Fruit fly (Drosophila melanogaster) S2 (cell line): ENCODE results near the gene CG2201.

Experiments used
- CG8478 ChIP-seq: fragments of >200 bp; optimal IDR thresholded peaks from 2 replicates; lab custom pipeline; 2018
- CTCF ChIP-seq, 2 experiments: fragments of >200 bp; optimal IDR thresholded peaks; 2 replicates each; lab custom pipeline; 2018

Gene CG2201

dm6 chr2L:21622062-21622589 is 1.8 kb downstream of the CG2201 start:
- TF ChIP-seq CG8478 (lab: Kevin White, UChicago) (no peak), CTCF (optimal IDR thresholded peaks at IDR 0.05; lab: Kevin White, UChicago) (no peak)

DNA sequence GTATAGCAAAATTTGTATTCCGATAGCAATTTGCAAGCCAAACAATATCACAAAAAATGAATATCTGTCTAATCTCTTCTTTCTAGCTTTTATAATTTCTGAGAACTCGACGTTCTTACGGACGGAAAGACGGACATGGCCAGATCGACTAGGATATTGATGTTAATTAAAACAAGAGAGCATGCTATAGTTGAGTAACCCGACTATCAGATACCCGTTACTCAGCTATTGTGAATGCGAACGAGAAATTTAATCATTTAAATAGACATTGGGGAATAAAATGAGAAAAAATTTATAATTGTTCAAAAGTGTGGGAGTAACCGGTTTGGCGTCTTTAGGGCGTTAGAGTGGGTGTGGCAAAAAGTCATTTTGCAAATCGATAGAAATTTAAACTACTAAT is 3.4 kb downstream of the CG2201 start:
- no peak for TF ChIP-seq CG8478 (lab: Kevin White, UChicago)
- no peak for TF ChIP-seq CTCF (optimal IDR thresholded peaks at IDR 0.05; lab: Kevin White, UChicago)

DNA sequence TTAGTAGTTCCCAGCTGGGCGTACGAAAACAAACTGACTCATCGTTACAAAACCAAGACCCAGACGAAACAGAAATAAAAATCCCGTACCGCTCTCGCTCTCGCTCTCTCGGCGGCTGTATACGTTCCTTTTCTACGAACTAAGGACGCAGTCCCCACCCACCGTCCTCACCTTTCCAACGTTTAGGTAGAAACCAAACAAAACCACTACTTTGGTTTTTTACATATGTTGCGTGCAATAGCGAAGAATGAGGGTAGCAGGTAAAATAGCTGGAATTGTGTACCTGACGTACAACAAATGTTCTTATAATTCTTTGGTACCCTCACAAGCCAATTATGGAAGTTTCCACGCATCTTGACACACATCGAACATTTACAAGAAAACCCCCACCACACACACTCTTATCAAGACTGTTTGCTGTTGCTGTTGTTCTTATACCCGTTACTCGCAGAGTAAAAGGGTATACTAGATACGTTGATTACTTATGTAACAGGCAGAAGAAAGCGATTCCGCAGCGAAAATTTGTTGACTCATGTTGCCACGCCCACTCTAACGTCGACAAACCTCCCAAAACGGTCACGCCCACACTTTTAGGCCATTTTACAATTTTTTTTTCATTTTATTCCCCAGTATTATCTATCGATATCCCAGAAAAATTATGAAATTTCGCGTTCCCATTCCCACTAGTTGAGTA is 5.0 kb downstream of the CG2201 start:
- TF ChIP-seq CG8478 (lab: Kevin White, UChicago) (no peak), CTCF (optimal IDR thresholded peaks at IDR 0.05; lab: Kevin White, UChicago) (no peak)

DNA sequence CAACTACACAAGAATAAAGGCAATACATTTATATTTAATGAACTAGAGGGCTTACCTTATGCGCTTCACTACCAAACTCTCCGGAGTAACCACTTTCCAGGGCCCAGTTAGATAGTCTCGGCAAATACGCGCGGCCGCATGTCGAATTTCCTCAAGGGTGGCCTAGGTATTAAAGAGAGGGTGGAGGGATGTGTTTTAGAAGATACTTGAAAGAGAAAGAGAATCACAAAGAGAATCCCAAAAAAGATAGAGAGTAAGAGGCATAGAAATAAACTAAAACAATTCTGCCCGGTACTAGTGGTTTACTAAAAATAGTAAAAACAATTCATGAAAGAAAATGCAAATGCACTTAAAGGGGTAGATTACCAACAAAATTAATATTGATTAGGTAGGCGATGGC is 5.9 kb downstream of the CG2201 start:
- TF ChIP-seq CTCF (optimal IDR thresholded peaks at IDR 0.05; lab: Kevin White, UChicago): no peak
- no peak for TF ChIP-seq CG8478 (lab: Kevin White, UChicago)

DNA sequence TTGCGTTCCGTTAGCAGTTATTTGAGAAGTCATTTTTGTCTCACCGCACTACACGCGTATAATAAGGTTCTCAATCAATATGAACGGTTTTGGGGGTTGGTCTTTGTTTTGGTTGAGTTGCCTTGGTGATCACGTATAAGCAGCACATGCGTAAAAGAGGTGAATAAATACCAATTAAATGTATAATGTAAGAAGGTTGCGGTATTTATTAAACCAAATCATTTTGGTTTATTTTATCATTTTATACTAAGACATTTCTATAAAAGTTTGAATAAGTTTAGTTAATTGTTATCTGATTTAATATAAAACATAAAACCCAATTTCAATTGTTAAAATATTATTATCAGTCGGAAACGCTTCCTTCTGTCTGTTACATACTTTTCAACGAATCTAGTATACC is 34.6 kb downstream of the CG2201 start, which contains the start of gene nompB:
TSS of gene nompB (minus strand) at position 101 of the 400 bp plus-strand sequence.
- TF ChIP-seq CTCF (optimal IDR thresholded peaks at IDR 0.05; lab: Kevin White, UChicago) (no peak), CG8478 (lab: Kevin White, UChicago) (no peak)

DNA sequence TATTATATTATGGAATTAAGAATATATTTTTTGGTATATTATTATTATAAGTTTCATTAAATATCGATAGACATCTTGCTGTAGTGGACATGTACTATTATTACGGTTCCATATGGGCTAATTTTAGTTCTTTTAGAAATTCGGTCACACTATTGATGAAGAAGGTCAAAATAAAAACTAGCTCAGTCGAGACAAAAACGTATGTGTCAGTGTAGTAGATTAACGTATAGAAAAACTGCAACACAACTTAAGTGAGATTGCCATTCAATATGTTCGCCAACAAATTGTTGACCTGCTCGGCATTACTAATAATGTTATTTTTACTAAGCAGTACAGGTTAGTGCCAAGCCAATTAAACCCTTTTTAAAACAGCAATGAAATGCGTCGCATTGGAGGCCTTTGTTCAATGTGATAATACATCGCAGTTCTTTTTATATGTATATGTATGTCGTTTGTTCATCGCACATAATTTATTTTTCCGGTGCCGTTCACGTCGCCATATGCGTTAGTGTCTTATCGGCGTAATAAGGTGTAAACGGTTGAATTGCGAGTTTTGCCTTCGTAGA is 50.6 kb downstream of the CG2201 start, which contains the start of gene Lamp1:
TSS of gene Lamp1 (plus strand) at position 164 of the 566 bp plus-strand sequence.
- no peak for TF ChIP-seq CG8478 (lab: Kevin White, UChicago)
- no peak for TF ChIP-seq CTCF (optimal IDR thresholded peaks at IDR 0.05; lab: Kevin White, UChicago)
